Fruit fly (Drosophila melanogaster) whole organism, embryonic: ENCODE data around the gene CG11920.

ENCODE experiments used
- Atf3 ChIP-seq: fragments of 200-800 bp; sonication (Bioruptor generic); optimal IDR thresholded peaks from 3 replicates; lab custom pipeline; 2016; ENCODE audit warnings: missing biosample characterization, missing genetic modification characterization
- CG10267 ChIP-seq: fragments of 200-800 bp; sonication (Bioruptor generic); optimal IDR thresholded peaks from 2 replicates; lab custom pipeline; 2018; ENCODE audit warnings: missing biosample characterization, mild to moderate bottlenecking, missing genetic modification characterization, moderate library complexity
- CG11504 ChIP-seq: fragments of 200-800 bp; sonication (Bioruptor generic); optimal IDR thresholded peaks from 3 replicates; lab custom pipeline; 2019; ENCODE audit warnings: missing biosample characterization, mild to moderate bottlenecking, missing genetic modification characterization, moderate library complexity
- CG12299 ChIP-seq: fragments of 200-800 bp; sonication (Bioruptor generic); optimal IDR thresholded peaks from 2 replicates; lab custom pipeline; 2018; ENCODE audit warnings: missing biosample characterization, mild to moderate bottlenecking, missing genetic modification characterization
- CG14965 ChIP-seq: fragments of 200-800 bp; sonication (Bioruptor generic); optimal IDR thresholded peaks from 2 replicates; lab custom pipeline; 2016; ENCODE audit warnings: missing biosample characterization, missing genetic modification characterization, borderline replicate concordance
- CG16815 ChIP-seq: fragments of 200-800 bp; sonication (Bioruptor generic); optimal IDR thresholded peaks from 3 replicates; lab custom pipeline; 2017; ENCODE audit warnings: missing biosample characterization, mild to moderate bottlenecking, missing genetic modification characterization
- CG17568 ChIP-seq: fragments of 200-800 bp; sonication (Bioruptor generic); optimal IDR thresholded peaks from 2 replicates; lab custom pipeline; 2018; ENCODE audit warnings: missing biosample characterization, mild to moderate bottlenecking, missing genetic modification characterization, moderate library complexity
- CG17802 ChIP-seq: fragments of 200-800 bp; sonication (Bioruptor generic); optimal IDR thresholded peaks from 2 replicates; lab custom pipeline; 2018; ENCODE audit warnings: missing biosample characterization, mild to moderate bottlenecking, missing genetic modification characterization, moderate library complexity
- CG17912 ChIP-seq: fragments of 200-800 bp; sonication (Bioruptor generic); optimal IDR thresholded peaks from 2 replicates; lab custom pipeline; 2018; ENCODE audit warnings: missing biosample characterization, mild to moderate bottlenecking, missing genetic modification characterization
- CG2678 ChIP-seq: fragments of 200-800 bp; sonication (Bioruptor generic); optimal IDR thresholded peaks from 3 replicates; lab custom pipeline; 2019; ENCODE audit warnings: missing biosample characterization, mild to moderate bottlenecking, missing genetic modification characterization, moderate library complexity
- CG30431 ChIP-seq: fragments of 200-800 bp; sonication (Bioruptor generic); optimal IDR thresholded peaks from 2 replicates; lab custom pipeline; 2017; ENCODE audit warnings: missing biosample characterization, missing genetic modification characterization
- CG34376 ChIP-seq: fragments of 200-800 bp; sonication (Bioruptor generic); optimal IDR thresholded peaks from 2 replicates; lab custom pipeline; 2018; ENCODE audit warnings: missing biosample characterization, mild to moderate bottlenecking, missing genetic modification characterization
- CG3726 ChIP-seq: fragments of 200-800 bp; sonication (Bioruptor generic); IDR thresholded peaks from 3 replicates; pipeline ENCODE4, ENCODE4 v1.3.6; 2022; ENCODE audit warnings: missing biosample characterization, missing genetic modification characterization
- CG42726 ChIP-seq: fragments of 200-800 bp; sonication (Bioruptor generic); IDR thresholded peaks from 2 replicates; pipeline ENCODE4 v1.3.6; 2022; ENCODE audit warnings: missing biosample characterization, missing genetic modification characterization; ENCODE audit not compliant: partially characterized antibody
- CG5180 ChIP-seq: fragments of 200-800 bp; sonication (Bioruptor generic); optimal IDR thresholded peaks from 3 replicates; lab custom pipeline; 2017; ENCODE audit warnings: missing biosample characterization, missing genetic modification characterization, mild to moderate bottlenecking, moderate library complexity, missing genetic modification reagents
- CG6854 ChIP-seq: fragments of 200-800 bp; sonication (Bioruptor generic); optimal IDR thresholded peaks from 3 replicates; lab custom pipeline; 2017; ENCODE audit warnings: missing biosample characterization, mild to moderate bottlenecking, missing genetic modification characterization
- CG7745 ChIP-seq: fragments of 200-800 bp; sonication (Bioruptor generic); optimal IDR thresholded peaks from 2 replicates; lab custom pipeline; 2018; ENCODE audit warnings: missing biosample characterization, mild to moderate bottlenecking, missing genetic modification characterization, moderate library complexity
- CG7963 ChIP-seq: fragments of 200-800 bp; sonication (Bioruptor generic); IDR thresholded peaks from 3 replicates; pipeline ENCODE4 v1.3.6; 2022; ENCODE audit warnings: missing biosample characterization, missing genetic modification characterization; ENCODE audit not compliant: partially characterized antibody
- CG8359 ChIP-seq: fragments of 200-800 bp; sonication (Bioruptor generic); optimal IDR thresholded peaks from 2 replicates; lab custom pipeline; 2017; ENCODE audit warnings: missing biosample characterization, mild to moderate bottlenecking, missing genetic modification characterization, borderline replicate concordance
- Deaf1 ChIP-seq: fragments of 200-800 bp; optimal IDR thresholded peaks from 3 replicates; lab custom pipeline; 2019; ENCODE audit warnings: missing biosample characterization, mild to moderate bottlenecking, missing genetic modification characterization, moderate library complexity
- E2f2 ChIP-seq: fragments of 200-800 bp; sonication (Bioruptor generic); IDR thresholded peaks from 2 replicates; pipeline ENCODE4 v1.3.6; 2022; ENCODE audit warnings: missing biosample characterization, missing genetic modification characterization
- Fer3 ChIP-seq: fragments of 200-800 bp; sonication (Bioruptor generic); optimal IDR thresholded peaks from 2 replicates; lab custom pipeline; 2018; ENCODE audit warnings: missing biosample characterization, mild to moderate bottlenecking, missing genetic modification characterization, moderate library complexity
- GATAe ChIP-seq: fragments of 200-800 bp; sonication (Bioruptor generic); conservative IDR thresholded peaks from 2 replicates; pipeline ENCODE4 v1.3.6; 2022; ENCODE audit warnings: missing biosample characterization, missing genetic modification characterization
- Hr39 ChIP-seq: fragments of >200 bp; optimal IDR thresholded peaks from 2 replicates; lab custom pipeline; 2017
- Lhr ChIP-seq: fragments of 200-800 bp; sonication (Bioruptor generic); optimal IDR thresholded peaks from 3 replicates; lab custom pipeline; 2017; ENCODE audit warnings: mild to moderate bottlenecking, missing biosample characterization, missing genetic modification reagents, missing genetic modification characterization
- Lim3 ChIP-seq: fragments of 200-800 bp; sonication (Bioruptor generic); IDR thresholded peaks from 2 replicates; pipeline ENCODE4 v1.3.6; 2022; ENCODE audit warnings: missing biosample characterization, missing genetic modification characterization
- Mad ChIP-seq: fragments of 200-800 bp; sonication (Bioruptor generic); optimal IDR thresholded peaks from 2 replicates; lab custom pipeline; 2016; ENCODE audit warnings: missing biosample characterization, missing genetic modification characterization
- Myb ChIP-seq: fragments of 200-800 bp; sonication (Bioruptor generic); optimal IDR thresholded peaks from 2 replicates; lab custom pipeline; 2016; ENCODE audit warnings: missing biosample characterization, missing genetic modification characterization
- Neu2 ChIP-seq: fragments of 200-800 bp; sonication (Bioruptor generic); optimal IDR thresholded peaks from 3 replicates; lab custom pipeline; 2016; ENCODE audit warnings: missing biosample characterization, missing genetic modification characterization, borderline replicate concordance
- Poxn ChIP-seq: fragments of 200-800 bp; sonication (Bioruptor generic); IDR thresholded peaks from 2 replicates; pipeline ENCODE4 v1.3.6; 2022; ENCODE audit warnings: missing biosample characterization, missing genetic modification characterization
- Usf ChIP-seq: fragments of 200-800 bp; sonication (Bioruptor generic); optimal IDR thresholded peaks from 2 replicates; lab custom pipeline; 2017; ENCODE audit warnings: missing genotype, missing biosample characterization, missing genetic modification characterization
- bowl ChIP-seq: fragments of 200-800 bp; sonication (Bioruptor generic); IDR thresholded peaks from 2 replicates; pipeline ENCODE4 v1.3.6; 2022; ENCODE audit warnings: missing biosample characterization, missing genetic modification characterization
- cas ChIP-seq: fragments of 200-800 bp; sonication (Bioruptor generic); IDR thresholded peaks from 2 replicates; pipeline ENCODE4 v1.3.6; 2022; ENCODE audit warnings: missing biosample characterization, missing genetic modification characterization
- chm ChIP-seq: fragments of 200-800 bp; sonication (Bioruptor generic); IDR thresholded peaks from 2 replicates; pipeline ENCODE4 v1.3.6; 2022; ENCODE audit warnings: missing biosample characterization, missing genetic modification characterization
- dimm ChIP-seq: fragments of 200-800 bp; sonication (Bioruptor generic); IDR thresholded peaks from 2 replicates; pipeline ENCODE4 v1.3.6; 2022; ENCODE audit warnings: missing biosample characterization, missing genetic modification characterization
- eyg ChIP-seq: fragments of 200-800 bp; sonication (Bioruptor generic); optimal IDR thresholded peaks from 3 replicates; lab custom pipeline; 2016; ENCODE audit warnings: missing biosample characterization, missing genetic modification characterization
- fd3F ChIP-seq: fragments of 200-800 bp; sonication (Bioruptor generic); optimal IDR thresholded peaks from 2 replicates; lab custom pipeline; 2018; ENCODE audit warnings: missing biosample characterization, mild to moderate bottlenecking, missing genetic modification characterization, moderate library complexity
- ftz-f1 ChIP-seq: fragments of 200-800 bp; sonication (Bioruptor generic); optimal IDR thresholded peaks from 2 replicates; lab custom pipeline; 2016; ENCODE audit warnings: missing biosample characterization, missing genetic modification characterization
- grau ChIP-seq: fragments of 200-800 bp; optimal IDR thresholded peaks from 3 replicates; lab custom pipeline; 2019; ENCODE audit warnings: missing biosample characterization, mild to moderate bottlenecking, missing genetic modification characterization, moderate library complexity
- hth ChIP-seq: fragments of >200 bp; optimal IDR thresholded peaks from 2 replicates; lab custom pipeline; 2017; ENCODE audit warnings: inconsistent platforms
- jumu ChIP-seq: fragments of 200-800 bp; sonication (Bioruptor generic); optimal IDR thresholded peaks from 3 replicates; lab custom pipeline; 2016; ENCODE audit warnings: missing biosample characterization, missing genetic modification characterization
- nerfin-2 ChIP-seq: fragments of 200-800 bp; sonication (Bioruptor generic); IDR thresholded peaks from 2 replicates; pipeline ENCODE4 v1.3.6; 2022; ENCODE audit warnings: missing biosample characterization, missing genetic modification characterization; ENCODE audit not compliant: partially characterized antibody
- nom ChIP-seq: fragments of 200-800 bp; sonication (Bioruptor generic); optimal IDR thresholded peaks from 2 replicates; lab custom pipeline; 2017; ENCODE audit warnings: missing biosample characterization, missing genetic modification characterization, mild to moderate bottlenecking, moderate library complexity, missing genetic modification reagents
- org-1 ChIP-seq: fragments of 200-800 bp; sonication (Bioruptor generic); optimal IDR thresholded peaks from 2 replicates; lab custom pipeline; 2017; ENCODE audit warnings: missing biosample characterization, missing genetic modification characterization
- rib ChIP-seq: fragments of 200-800 bp; sonication (Bioruptor generic); IDR thresholded peaks from 2 replicates; pipeline ENCODE4 v1.3.6; 2022; ENCODE audit warnings: missing biosample characterization, missing genetic modification characterization
- sd ChIP-seq: fragments of 200-800 bp; sonication (Bioruptor generic); optimal IDR thresholded peaks from 3 replicates; lab custom pipeline; 2018; ENCODE audit warnings: missing biosample characterization, mild to moderate bottlenecking, missing genetic modification characterization, moderate library complexity
- so ChIP-seq: fragments of 200-800 bp; sonication (Bioruptor generic); IDR thresholded peaks from 3 replicates; pipeline ENCODE4 v1.3.6; 2022; ENCODE audit warnings: missing biosample characterization, missing genetic modification characterization
- tna ChIP-seq: fragments of 200-800 bp; sonication (Bioruptor generic); IDR thresholded peaks from 2 replicates; pipeline ENCODE4 v1.3.6; 2022; ENCODE audit warnings: missing biosample characterization, missing genetic modification characterization; ENCODE audit not compliant: partially characterized antibody
- trh ChIP-seq: fragments of 200-800 bp; sonication (Bioruptor generic); optimal IDR thresholded peaks from 2 replicates; lab custom pipeline; 2016; ENCODE audit warnings: missing biosample characterization, missing genetic modification characterization

The CG11920 gene

DNA sequence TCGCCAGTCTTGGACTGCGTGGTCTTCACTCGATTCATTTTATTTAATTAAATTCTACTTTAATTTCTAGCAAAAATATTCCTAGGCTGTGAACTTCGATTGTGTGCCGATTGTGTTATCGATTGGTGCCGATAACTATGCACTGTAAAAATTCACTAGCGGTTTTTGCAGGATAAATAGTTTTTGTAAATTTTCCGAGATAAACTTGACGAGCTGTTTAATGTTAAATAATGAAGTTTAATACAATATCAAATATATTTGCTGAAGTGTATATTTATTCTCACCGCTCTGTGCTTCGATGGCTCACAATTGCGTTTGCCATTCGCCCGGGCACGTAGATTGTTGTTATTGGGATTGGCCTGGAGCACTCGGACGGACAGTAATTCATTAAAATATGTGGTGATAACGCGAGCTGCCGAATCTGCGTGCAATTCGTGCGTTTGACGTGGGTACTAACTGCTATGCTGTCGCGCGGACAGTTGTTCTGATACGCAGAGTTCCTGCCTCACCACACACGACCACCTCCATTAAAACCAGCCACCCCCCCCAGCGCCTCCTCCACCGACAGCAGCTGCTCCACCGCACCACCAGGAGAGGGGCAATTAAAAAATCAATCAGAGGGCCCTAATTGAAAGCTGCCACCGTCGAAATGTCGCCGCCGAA lies 49.7 kb upstream of the CG11920 start, which contains the start of the genes EMC6 and Hr96 (continued):
- TF ChIP-seq Myb (peak; percentile 70), Usf (peak; percentile 84), Mad (GFP tag; lab: Kevin White, UChicago) (peak; percentile 95), eyg (peak; percentile 88), nom (peak; percentile 80), chm (GFP tag; lab: Robert Waterston, UW) (peak; percentile 95), CG14965 (peak; percentile 48), CG8359 (peak; percentile 57), tna (GFP tag; lab: Robert Waterston, UW) (peak; percentile 82), Neu2 (GFP tag; lab: Kevin White, UChicago) (peak; percentile 32), CG17912 (GFP tag; lab: Kevin White, UChicago) (peak; percentile 88), Atf3 (GFP tag; lab: Kevin White, UChicago) (peak; percentile 91), hth (lab: Kevin White, UChicago) (no peak), CG42726 (GFP tag; lab: Robert Waterston, UW) (no peak), CG2678 (peak; percentile 93), grau (peak; percentile 92), ftz-f1 (GFP tag; lab: Kevin White, UChicago) (peak; percentile 78), rib (GFP tag; lab: Robert Waterston, UW) (peak; percentile 83), fd3F (GFP tag; lab: Kevin White, UChicago) (peak; percentile 91), GATAe (GFP tag; lab: Robert Waterston, UW) (no peak; the same call in 1 of the 2 replicates), CG7963 (GFP tag; lab: Robert Waterston, UW) (peak; percentile 82), nerfin-2 (GFP tag; lab: Robert Waterston, UW) (peak; percentile 74; the same call in 1 of the 2 replicates), CG17568 (GFP tag; lab: Kevin White, UChicago) (no peak), CG12299 (tag; lab: Kevin White, UChicago) (peak; percentile 90), CG34376 (GFP tag; lab: Kevin White, UChicago) (peak; percentile 91), Hr39 (lab: Kevin White, UChicago) (no peak), CG7745 (tag; lab: Kevin White, UChicago) (no peak), bowl (GFP tag; lab: Robert Waterston, UW) (peak; percentile 71; the same call in 1 of the 2 replicates), dimm (peak; percentile 75), CG11504 (tag; lab: Kevin White, UChicago) (peak; percentile 90), org-1 (GFP tag; lab: Kevin White, UChicago) (peak; percentile 78), trh (GFP tag; lab: Kevin White, UChicago) (peak; percentile 89), CG10267 (tag; lab: Kevin White, UChicago) (peak; percentile 88), CG6854 (peak; percentile 83), CG16815 (GFP tag; lab: Kevin White, UChicago) (peak; percentile 88), CG3726 (peak; percentile 89), Lim3 (peak; percentile 72), so (peak; percentile 93), Lhr (GFP tag; lab: Kevin White, UChicago) (peak; percentile 78), Deaf1 (tag; lab: Kevin White, UChicago) (peak; percentile 79), cas (GFP tag; lab: Robert Waterston, UW) (peak; percentile 87), CG5180 (no peak), CG17802 (tag; lab: Kevin White, UChicago) (peak; percentile 82), Fer3 (peak; percentile 94), sd (peak; percentile 88), E2f2 (GFP tag; lab: Robert Waterston, UW) (peak; percentile 75), jumu (GFP tag; lab: Kevin White, UChicago) (peak; percentile 89), CG30431 (GFP tag; lab: Kevin White, UChicago) (peak; percentile 89), Poxn (GFP tag; lab: Robert Waterston, UW) (peak; percentile 77)
